Worm (Caenorhabditis elegans) whole organism, young adult: ENCODE results near the gene rskd-1.

Source experiments
- B0019.2 ChIP-seq: fragments of 200-800 bp; sonication (Bioruptor generic); conservative IDR thresholded peaks from 2 replicates; pipeline ENCODE4 v1.3.6; 2022; ENCODE audit warnings: missing genetic modification reagents, missing genetic modification characterization, missing compliant biosample characterization
- B0035.1 ChIP-seq: sonication (generic microtip); optimal IDR thresholded peaks from 2 replicates; lab custom pipeline; 2016; ENCODE audit warnings: missing genetic modification characterization, mild to moderate bottlenecking, missing compliant biosample characterization, missing genotype, missing genetic modification reagents
- B0336.3 ChIP-seq: fragments of 200-800 bp; sonication (Bioruptor generic); IDR thresholded peaks from 2 replicates; pipeline ENCODE4 v1.3.6; 2022; ENCODE audit warnings: missing genetic modification characterization, missing compliant biosample characterization
- C06A6.2 ChIP-seq: fragments of 200-800 bp; sonication (Bioruptor generic); conservative IDR thresholded peaks from 2 replicates; pipeline ENCODE4 v1.3.6; 2022; ENCODE audit warnings: missing genetic modification characterization, missing compliant biosample characterization
- F10E7.11 ChIP-seq: sonication (generic microtip); optimal IDR thresholded peaks from 2 replicates; lab custom pipeline; 2017; ENCODE audit warnings: mild to moderate bottlenecking, missing genetic modification characterization, moderate library complexity, missing compliant biosample characterization
- F37B4.10 ChIP-seq: fragments of 200-800 bp; sonication (Bioruptor generic); IDR thresholded peaks from 2 replicates; pipeline ENCODE4 v1.3.6; 2022; ENCODE audit warnings: missing genetic modification characterization, missing compliant biosample characterization
- F39B2.1 ChIP-seq: fragments of 200-800 bp; sonication (Bioruptor generic); IDR thresholded peaks from 2 replicates; pipeline ENCODE4 v1.3.6; 2022; ENCODE audit warnings: missing genetic modification reagents, missing genetic modification characterization, missing compliant biosample characterization
- F57A8.1 ChIP-seq: fragments of 200-800 bp; sonication (Bioruptor generic); optimal IDR thresholded peaks from 2 replicates; lab custom pipeline; 2018; ENCODE audit warnings: mild to moderate bottlenecking, missing genetic modification characterization, moderate library complexity, missing compliant biosample characterization
- K11D2.4 ChIP-seq: fragments of 200-800 bp; sonication (Bioruptor generic); IDR thresholded peaks from 2 replicates; pipeline ENCODE4 v1.3.6; 2022; ENCODE audit warnings: missing genetic modification reagents, missing genetic modification characterization, missing compliant biosample characterization
- T26A5.8 ChIP-seq: sonication (generic microtip); optimal IDR thresholded peaks from 2 replicates; lab custom pipeline; 2016; ENCODE audit warnings: missing genetic modification characterization, missing compliant biosample characterization
- Y67H2A.10 ChIP-seq: fragments of 200-800 bp; sonication (Bioruptor generic); conservative IDR thresholded peaks from 2 replicates; pipeline ENCODE4 v1.3.6; 2022; ENCODE audit warnings: missing genetic modification reagents, missing genetic modification characterization, missing compliant biosample characterization
- Y79H2A.3 ChIP-seq: fragments of 200-800 bp; sonication (Bioruptor generic); conservative IDR thresholded peaks from 2 replicates; pipeline ENCODE4 v1.3.6; 2022; ENCODE audit warnings: missing genetic modification reagents, missing genetic modification characterization, missing compliant biosample characterization
- ZK185.1 ChIP-seq: sonication (generic microtip); optimal IDR thresholded peaks from 2 replicates; lab custom pipeline; 2016; ENCODE audit warnings: mild to moderate bottlenecking, missing genetic modification characterization, missing compliant biosample characterization; ENCODE audit not compliant: poor library complexity, severe bottlenecking
- akir-1 ChIP-seq: fragments of 200-800 bp; sonication (Bioruptor generic); optimal IDR thresholded peaks from 2 replicates; lab custom pipeline; 2018; ENCODE audit warnings: mild to moderate bottlenecking, missing genetic modification characterization, moderate library complexity, missing compliant biosample characterization
- attf-3 ChIP-seq: fragments of 200-800 bp; sonication (Bioruptor generic); conservative IDR thresholded peaks from 2 replicates; pipeline ENCODE4 v1.3.6; 2022; ENCODE audit warnings: missing genetic modification reagents, missing genetic modification characterization, missing compliant biosample characterization
- attf-6 ChIP-seq: fragments of 200-800 bp; sonication (Bioruptor generic); IDR thresholded peaks from 2 replicates; pipeline ENCODE4 v1.3.6; 2022; ENCODE audit warnings: missing genetic modification reagents, missing genetic modification characterization, missing compliant biosample characterization
- ccch-3 ChIP-seq: fragments of 200-800 bp; sonication (Bioruptor generic); optimal IDR thresholded peaks from 2 replicates; lab custom pipeline; 2018; ENCODE audit warnings: mild to moderate bottlenecking, missing genetic modification characterization, missing compliant biosample characterization
- cebp-2 ChIP-seq: fragments of 200-800 bp; sonication (Bioruptor generic); IDR thresholded peaks from 2 replicates; pipeline ENCODE4 v1.3.6; 2022; ENCODE audit warnings: missing genetic modification characterization, missing compliant biosample characterization
- ceh-100 ChIP-seq: fragments of 200-800 bp; sonication (Bioruptor generic); IDR thresholded peaks from 2 replicates; pipeline ENCODE4 v1.3.6; 2022; ENCODE audit warnings: missing genetic modification reagents, missing genetic modification characterization, missing compliant biosample characterization
- ceh-27 ChIP-seq: fragments of 200-800 bp; sonication (Bioruptor generic); optimal IDR thresholded peaks from 2 replicates; lab custom pipeline; 2018; ENCODE audit warnings: mild to moderate bottlenecking, missing genetic modification characterization, moderate library complexity, missing compliant biosample characterization
- ceh-91 ChIP-seq: fragments of 200-800 bp; sonication (Bioruptor generic); IDR thresholded peaks from 2 replicates; pipeline ENCODE4 v1.3.6; 2022; ENCODE audit warnings: missing genetic modification reagents, missing genetic modification characterization, missing compliant biosample characterization
- die-1 ChIP-seq: sonication (generic microtip); optimal IDR thresholded peaks from 2 replicates; lab custom pipeline; 2016; ENCODE audit warnings: missing genotype, mild to moderate bottlenecking, missing genetic modification characterization, missing compliant biosample characterization
- dpff-1 ChIP-seq: sonication (generic microtip); optimal IDR thresholded peaks from 2 replicates; lab custom pipeline; 2017; ENCODE audit warnings: mild to moderate bottlenecking, missing genetic modification characterization, missing compliant biosample characterization
- dpl-1 ChIP-seq: fragments of 150-350 bp; optimal IDR thresholded peaks from 2 replicates; lab custom pipeline; 2014; ENCODE audit warnings: missing biosample characterization, missing genetic modification reagents, missing genetic modification characterization
- efl-1 ChIP-seq: fragments of 150-350 bp; optimal IDR thresholded peaks from 2 replicates; lab custom pipeline; 2014; ENCODE audit warnings: missing biosample characterization, missing genetic modification reagents, missing genetic modification characterization
- egrh-3 ChIP-seq: fragments of 200-800 bp; sonication (Bioruptor generic); IDR thresholded peaks from 2 replicates; pipeline ENCODE4 v1.3.6; 2022; ENCODE audit warnings: missing genetic modification reagents, missing genetic modification characterization, missing compliant biosample characterization
- ekl-4 ChIP-seq: fragments of 200-800 bp; sonication (Bioruptor generic); IDR thresholded peaks from 2 replicates; pipeline ENCODE4 v1.3.6; 2022; ENCODE audit warnings: missing genetic modification reagents, missing genetic modification characterization, missing compliant biosample characterization
- fkh-3 ChIP-seq: sonication (generic microtip); optimal IDR thresholded peaks from 2 replicates; lab custom pipeline; 2016; ENCODE audit warnings: mild to moderate bottlenecking, missing genetic modification characterization, missing compliant biosample characterization
- gei-17 ChIP-seq: fragments of 200-800 bp; sonication (Bioruptor generic); optimal IDR thresholded peaks from 2 replicates; lab custom pipeline; 2018; ENCODE audit warnings: mild to moderate bottlenecking, missing genetic modification characterization, missing compliant biosample characterization
- hlh-26 ChIP-seq: fragments of 200-800 bp; sonication (Bioruptor generic); conservative IDR thresholded peaks from 2 replicates; pipeline ENCODE4 v1.3.6; 2022; ENCODE audit warnings: missing genetic modification reagents, missing genetic modification characterization, missing compliant biosample characterization
- hsf-1 ChIP-seq: fragments of 200-800 bp; sonication (Bioruptor generic); IDR thresholded peaks from 2 replicates; pipeline ENCODE4 v1.3.6; 2022; ENCODE audit warnings: missing genetic modification reagents, missing genetic modification characterization, missing compliant biosample characterization
- let-607 ChIP-seq, 2 experiments: fragments of 200-800 bp in 1 of 2; sonication (Bioruptor generic) in 1 of 2; sonication (generic microtip) in 1 of 2; optimal IDR thresholded peaks; 2 replicates each; lab custom pipeline; 2016 to 2018; ENCODE audit warnings: mild to moderate bottlenecking in 2 of 2, missing compliant biosample characterization in 2 of 2, missing genetic modification characterization in 2 of 2, moderate library complexity in 2 of 2, missing genotype in 1 of 2
- lin-35 ChIP-seq, 3 experiments: fragments of 150-350 bp in 2 of 3; sonication (generic microtip) in 1 of 3; optimal IDR thresholded peaks; 2 replicates each; lab custom pipeline; 2014 to 2018; ENCODE audit warnings: missing biosample characterization in 3 of 3, missing genetic modification characterization in 3 of 3, missing genetic modification reagents in 3 of 3
- lin-40 ChIP-seq: sonication (generic microtip); optimal IDR thresholded peaks from 2 replicates; lab custom pipeline; 2016; ENCODE audit warnings: missing genetic modification characterization, mild to moderate bottlenecking, missing compliant biosample characterization, missing genotype, missing genetic modification reagents
- lsy-27 ChIP-seq: sonication (generic microtip); optimal IDR thresholded peaks from 2 replicates; lab custom pipeline; 2017; ENCODE audit warnings: missing genetic modification characterization, mild to moderate bottlenecking, missing compliant biosample characterization, antibody characterized with exemption, missing genotype, borderline replicate concordance; ENCODE audit not compliant: insufficient read depth
- madf-8 ChIP-seq: fragments of 200-800 bp; sonication (Bioruptor generic); conservative IDR thresholded peaks from 2 replicates; pipeline ENCODE4 v1.3.6; 2022; ENCODE audit warnings: missing genetic modification reagents, missing genetic modification characterization, missing compliant biosample characterization
- mel-28 ChIP-seq: sonication (generic microtip); optimal IDR thresholded peaks from 2 replicates; lab custom pipeline; 2016; ENCODE audit warnings: borderline replicate concordance, mild to moderate bottlenecking, missing genetic modification characterization, missing compliant biosample characterization
- nfya-2 ChIP-seq: fragments of 200-800 bp; sonication (Bioruptor generic); IDR thresholded peaks from 2 replicates; pipeline ENCODE4 v1.3.6; 2022; ENCODE audit warnings: missing genetic modification reagents, missing genetic modification characterization, missing compliant biosample characterization
- nfyb-1 ChIP-seq: fragments of 200-800 bp; sonication (Bioruptor generic); IDR thresholded peaks from 2 replicates; pipeline ENCODE4 v1.3.6; 2022; ENCODE audit warnings: missing genetic modification reagents, missing genetic modification characterization, missing compliant biosample characterization
- nhr-179 ChIP-seq: sonication (generic microtip); optimal IDR thresholded peaks from 2 replicates; lab custom pipeline; 2016; ENCODE audit warnings: mild to moderate bottlenecking, missing genetic modification characterization, missing compliant biosample characterization
- pha-4 ChIP-seq: fragments of 150-350 bp; sonication (generic microtip); optimal IDR thresholded peaks from 2 replicates; lab custom pipeline; 2014; ENCODE audit warnings: missing biosample characterization, missing genetic modification reagents, missing genetic modification characterization
- sdz-38 ChIP-seq: sonication (generic microtip); optimal IDR thresholded peaks from 2 replicates; lab custom pipeline; 2016; ENCODE audit warnings: missing genotype, missing genetic modification characterization, missing compliant biosample characterization
- snpc-3.4 ChIP-seq: sonication (generic microtip); optimal IDR thresholded peaks from 2 replicates; lab custom pipeline; 2017; ENCODE audit warnings: missing genetic modification characterization, mild to moderate bottlenecking, missing compliant biosample characterization, antibody characterized with exemption, moderate library complexity, missing genotype, missing genetic modification reagents
- snpc-4 ChIP-seq, 5 experiments: fragments of 150-350 bp in 1 of 5; sonication (generic microtip) in 4 of 5; optimal IDR thresholded peaks; 2 replicates each; lab custom pipeline; 2014 to 2018; ENCODE audit warnings: missing genetic modification characterization in 5 of 5, missing biosample characterization in 3 of 5, antibody characterized with exemption in 2 of 5, mild to moderate bottlenecking in 2 of 5, missing compliant biosample characterization in 2 of 5, missing genotype in 2 of 5, moderate library complexity in 2 of 5, missing genetic modification reagents in 1 of 5
- tbx-9 ChIP-seq: sonication (generic microtip); optimal IDR thresholded peaks from 2 replicates; lab custom pipeline; 2016; ENCODE audit warnings: borderline replicate concordance, missing genetic modification characterization, inconsistent platforms, missing compliant biosample characterization
- tlf-1 ChIP-seq: fragments of 200-800 bp; sonication (Bioruptor generic); optimal IDR thresholded peaks from 2 replicates; lab custom pipeline; 2018; ENCODE audit warnings: mild to moderate bottlenecking, missing genetic modification characterization, missing compliant biosample characterization
- xnd-1 ChIP-seq: sonication (generic microtip); optimal IDR thresholded peaks from 2 replicates; lab custom pipeline; 2016; ENCODE audit warnings: missing genotype, missing genetic modification reagents, missing genetic modification characterization, missing compliant biosample characterization
- ztf-18 ChIP-seq: sonication (generic microtip); optimal IDR thresholded peaks from 2 replicates; lab custom pipeline; 2016; ENCODE audit warnings: missing genotype, mild to moderate bottlenecking, missing genetic modification characterization, missing compliant biosample characterization

rskd-1 gene

ce11 chrV:12331820-12332219, 43.4 kb upstream of the rskd-1 start (continued):
- TF ChIP-seq dpl-1 (GFP tag; lab: Kevin White, UChicago) (no peak), attf-3 (GFP tag; lab: Robert Waterston, UW) (peak; percentile 54), fkh-3 (tag; lab: Kevin White, UChicago) (no peak), F57A8.1 (GFP tag; lab: Kevin White, UChicago) (no peak), B0035.1 (tag; lab: Kevin White, UChicago) (no peak), pha-4 (tag; lab: Kevin White, UChicago) (no peak), B0019.2 (GFP tag; lab: Robert Waterston, UW) (no peak), efl-1 (GFP tag; lab: Kevin White, UChicago) (no peak), hsf-1 (no peak), gei-17 (no peak), egrh-3 (GFP tag; lab: Robert Waterston, UW) (no peak; the same call in 1 of the 2 replicates), cebp-2 (GFP tag; lab: Robert Waterston, UW) (no peak), ztf-18 (tag; lab: Kevin White, UChicago) (peak; percentile 76), lsy-27 (tag; lab: Kevin White, UChicago) (no peak), B0336.3 (GFP tag; lab: Robert Waterston, UW) (no peak), ZK185.1 (tag; lab: Kevin White, UChicago) (no peak), xnd-1 (tag; lab: Kevin White, UChicago) (no peak), nhr-179 (tag; lab: Kevin White, UChicago) (no peak), let-607 (tag; optimal IDR thresholded peaks at IDR 0.05; lab: Kevin White, UChicago) (no peak), K11D2.4 (no peak), ceh-27 (GFP tag; lab: Kevin White, UChicago) (peak; percentile 21), F37B4.10 (GFP tag; lab: Robert Waterston, UW) (no peak), nfya-2 (GFP tag; lab: Robert Waterston, UW) (no peak), sdz-38 (no peak), lin-35 (GFP tag; optimal IDR thresholded peaks at IDR 0.05; lab: Kevin White, UChicago) (peak in 1 of 3 experiments; percentile 16), snpc-4 (GFP tag; optimal IDR thresholded peaks at IDR 0.05; lab: Kevin White, UChicago) (peak; percentile 24), snpc-4 (tag; optimal IDR thresholded peaks at IDR 0.05; lab: Kevin White, UChicago) (peak in 1 of 4 experiments; percentile 4), lin-40 (tag; lab: Kevin White, UChicago) (no peak), tlf-1 (GFP tag; lab: Kevin White, UChicago) (no peak), F39B2.1 (no peak), dpff-1 (tag; lab: Kevin White, UChicago) (no peak), madf-8 (GFP tag; lab: Robert Waterston, UW) (no peak), ekl-4 (GFP tag; lab: Robert Waterston, UW) (no peak), attf-6 (GFP tag; lab: Robert Waterston, UW) (no peak), mel-28 (tag; lab: Kevin White, UChicago) (no peak), nfyb-1 (GFP tag; lab: Robert Waterston, UW) (no peak; the same call in 1 of the 2 replicates), T26A5.8 (tag; lab: Kevin White, UChicago) (no peak), hlh-26 (GFP tag; lab: Robert Waterston, UW) (no peak), F10E7.11 (no peak), die-1 (peak; percentile 57), snpc-3.4 (tag; lab: Kevin White, UChicago) (peak; percentile 23), Y79H2A.3 (GFP tag; lab: Robert Waterston, UW) (no peak), ceh-100 (no peak), C06A6.2 (GFP tag; lab: Robert Waterston, UW) (no peak), tbx-9 (tag; lab: Kevin White, UChicago) (no peak), Y67H2A.10 (GFP tag; lab: Robert Waterston, UW) (no peak), ccch-3 (no peak), akir-1 (no peak), ceh-91 (no peak)
